Worm (Caenorhabditis elegans) whole organism, young adult: ENCODE data around the gene hmg-1.1.

Source experiments
- B0035.1 ChIP-seq: sonication (generic microtip); optimal IDR thresholded peaks from 2 replicates; lab custom pipeline; 2016; ENCODE audit warnings: missing genetic modification characterization, mild to moderate bottlenecking, missing compliant biosample characterization, missing genotype, missing genetic modification reagents
- B0336.3 ChIP-seq: fragments of 200-800 bp; sonication (Bioruptor generic); IDR thresholded peaks from 2 replicates; pipeline ENCODE4 v1.3.6; 2022; ENCODE audit warnings: missing genetic modification characterization, missing compliant biosample characterization
- C06A6.2 ChIP-seq: fragments of 200-800 bp; sonication (Bioruptor generic); conservative IDR thresholded peaks from 2 replicates; pipeline ENCODE4 v1.3.6; 2022; ENCODE audit warnings: missing genetic modification characterization, missing compliant biosample characterization
- D2030.7 ChIP-seq: fragments of 200-800 bp; sonication (Bioruptor generic); IDR thresholded peaks from 2 replicates; pipeline ENCODE4 v1.3.6; 2022; ENCODE audit warnings: missing genetic modification reagents, missing genetic modification characterization, missing compliant biosample characterization
- F49E8.2 ChIP-seq: sonication (generic microtip); optimal IDR thresholded peaks from 3 replicates; lab custom pipeline; 2017; ENCODE audit warnings: missing genetic modification characterization, mild to moderate bottlenecking, missing compliant biosample characterization, antibody characterized with exemption, moderate library complexity; ENCODE audit not compliant: insufficient read depth
- F57A8.1 ChIP-seq: fragments of 200-800 bp; sonication (Bioruptor generic); optimal IDR thresholded peaks from 2 replicates; lab custom pipeline; 2018; ENCODE audit warnings: mild to moderate bottlenecking, missing genetic modification characterization, moderate library complexity, missing compliant biosample characterization
- K12H6.12 ChIP-seq: fragments of 200-800 bp; sonication (Bioruptor generic); optimal IDR thresholded peaks from 2 replicates; lab custom pipeline; 2018; ENCODE audit warnings: mild to moderate bottlenecking, missing genetic modification characterization, missing compliant biosample characterization
- T07F8.4 ChIP-seq: sonication (generic microtip); optimal IDR thresholded peaks from 2 replicates; lab custom pipeline; 2016; ENCODE audit warnings: mild to moderate bottlenecking, missing genetic modification characterization, moderate library complexity, missing compliant biosample characterization
- athp-1 ChIP-seq: sonication (generic microtip); optimal IDR thresholded peaks from 2 replicates; lab custom pipeline; 2017; ENCODE audit warnings: mild to moderate bottlenecking, missing genetic modification characterization, missing compliant biosample characterization
- attf-6 ChIP-seq: fragments of 200-800 bp; sonication (Bioruptor generic); IDR thresholded peaks from 2 replicates; pipeline ENCODE4 v1.3.6; 2022; ENCODE audit warnings: missing genetic modification reagents, missing genetic modification characterization, missing compliant biosample characterization
- bed-1 ChIP-seq: fragments of 200-800 bp; sonication (Bioruptor generic); IDR thresholded peaks from 2 replicates; pipeline ENCODE4 v1.3.6; 2022; ENCODE audit warnings: missing genetic modification reagents, missing genetic modification characterization, missing compliant biosample characterization
- bed-2 ChIP-seq: fragments of 200-800 bp; sonication (Bioruptor generic); IDR thresholded peaks from 2 replicates; pipeline ENCODE4 v1.3.6; 2022; ENCODE audit warnings: missing genetic modification reagents, missing genetic modification characterization, missing compliant biosample characterization
- cebp-1 ChIP-seq, 2 experiments: fragments of 200-800 bp in 1 of 2; sonication (Bioruptor generic) in 1 of 2; sonication (generic microtip) in 1 of 2; IDR thresholded peaks in 1 of 2; optimal IDR thresholded peaks in 1 of 2; 2 replicates each; pipeline versions ENCODE4 v1.3.6 to Lab custom; 2017 to 2022; ENCODE audit warnings: missing compliant biosample characterization in 2 of 2, missing genetic modification characterization in 2 of 2, mild to moderate bottlenecking in 1 of 2, missing genetic modification reagents in 1 of 2, moderate library complexity in 1 of 2
- cebp-2 ChIP-seq: fragments of 200-800 bp; sonication (Bioruptor generic); IDR thresholded peaks from 2 replicates; pipeline ENCODE4 v1.3.6; 2022; ENCODE audit warnings: missing genetic modification characterization, missing compliant biosample characterization
- ceh-27 ChIP-seq: fragments of 200-800 bp; sonication (Bioruptor generic); optimal IDR thresholded peaks from 2 replicates; lab custom pipeline; 2018; ENCODE audit warnings: mild to moderate bottlenecking, missing genetic modification characterization, moderate library complexity, missing compliant biosample characterization
- ceh-58 ChIP-seq: fragments of 200-800 bp; sonication (Bioruptor generic); IDR thresholded peaks from 2 replicates; pipeline ENCODE4 v1.3.6; 2022; ENCODE audit warnings: missing genetic modification characterization, missing compliant biosample characterization
- chd-7 ChIP-seq: sonication (generic microtip); optimal IDR thresholded peaks from 2 replicates; lab custom pipeline; 2016; ENCODE audit warnings: mild to moderate bottlenecking, missing genetic modification characterization, moderate library complexity, missing compliant biosample characterization
- dox-1 ChIP-seq: fragments of 200-800 bp; sonication (Bioruptor generic); IDR thresholded peaks from 2 replicates; pipeline ENCODE4 v1.3.6; 2022; ENCODE audit warnings: missing genetic modification reagents, missing genetic modification characterization, missing compliant biosample characterization
- efl-1 ChIP-seq: fragments of 150-350 bp; optimal IDR thresholded peaks from 2 replicates; lab custom pipeline; 2014; ENCODE audit warnings: missing biosample characterization, missing genetic modification reagents, missing genetic modification characterization
- egrh-3 ChIP-seq: fragments of 200-800 bp; sonication (Bioruptor generic); IDR thresholded peaks from 2 replicates; pipeline ENCODE4 v1.3.6; 2022; ENCODE audit warnings: missing genetic modification reagents, missing genetic modification characterization, missing compliant biosample characterization
- hmg-20 ChIP-seq: fragments of 200-800 bp; sonication (Bioruptor generic); IDR thresholded peaks from 2 replicates; pipeline ENCODE4 v1.3.6; 2022; ENCODE audit warnings: missing genetic modification reagents, missing genetic modification characterization, missing compliant biosample characterization
- hrde-1 ChIP-seq: sonication (generic microtip); optimal IDR thresholded peaks from 2 replicates; lab custom pipeline; 2016; ENCODE audit warnings: missing genetic modification characterization, mild to moderate bottlenecking, missing compliant biosample characterization, moderate library complexity, missing genotype, missing genetic modification reagents, borderline replicate concordance
- hsf-1 ChIP-seq: fragments of 200-800 bp; sonication (Bioruptor generic); IDR thresholded peaks from 2 replicates; pipeline ENCODE4 v1.3.6; 2022; ENCODE audit warnings: missing genetic modification reagents, missing genetic modification characterization, missing compliant biosample characterization
- lin-54 ChIP-seq: fragments of 200-800 bp; sonication (Bioruptor generic); optimal IDR thresholded peaks from 2 replicates; lab custom pipeline; 2018; ENCODE audit warnings: mild to moderate bottlenecking, missing genetic modification characterization, missing compliant biosample characterization
- lsl-1 ChIP-seq: fragments of 200-800 bp; sonication (Bioruptor generic); optimal IDR thresholded peaks from 2 replicates; lab custom pipeline; 2018; ENCODE audit warnings: mild to moderate bottlenecking, missing genetic modification characterization, moderate library complexity, missing compliant biosample characterization
- lsy-27 ChIP-seq: sonication (generic microtip); optimal IDR thresholded peaks from 2 replicates; lab custom pipeline; 2017; ENCODE audit warnings: missing genetic modification characterization, mild to moderate bottlenecking, missing compliant biosample characterization, antibody characterized with exemption, missing genotype, borderline replicate concordance; ENCODE audit not compliant: insufficient read depth
- madf-10 ChIP-seq: sonication (generic microtip); optimal IDR thresholded peaks from 2 replicates; lab custom pipeline; 2016; ENCODE audit warnings: mild to moderate bottlenecking, missing genetic modification characterization, missing compliant biosample characterization
- madf-3 ChIP-seq: fragments of 200-800 bp; sonication (Bioruptor generic); IDR thresholded peaks from 2 replicates; pipeline ENCODE4 v1.3.6; 2022; ENCODE audit warnings: missing genetic modification reagents, missing genetic modification characterization, missing compliant biosample characterization
- madf-6 ChIP-seq: fragments of 200-800 bp; sonication (Bioruptor generic); IDR thresholded peaks from 2 replicates; pipeline ENCODE4 v1.3.6; 2022; ENCODE audit warnings: missing genetic modification reagents, missing genetic modification characterization, missing compliant biosample characterization
- mcd-1 ChIP-seq: fragments of 200-800 bp; sonication (Bioruptor generic); IDR thresholded peaks from 2 replicates; pipeline ENCODE4 v1.3.6; 2022; ENCODE audit warnings: missing genetic modification reagents, missing genetic modification characterization, missing compliant biosample characterization
- mes-4 ChIP-seq: sonication (generic microtip); optimal IDR thresholded peaks from 2 replicates; lab custom pipeline; 2016; ENCODE audit warnings: missing genotype, missing genetic modification characterization, missing compliant biosample characterization
- nfyb-1 ChIP-seq: fragments of 200-800 bp; sonication (Bioruptor generic); IDR thresholded peaks from 2 replicates; pipeline ENCODE4 v1.3.6; 2022; ENCODE audit warnings: missing genetic modification reagents, missing genetic modification characterization, missing compliant biosample characterization
- nhr-120 ChIP-seq: fragments of 200-800 bp; sonication (Bioruptor generic); IDR thresholded peaks from 2 replicates; pipeline ENCODE4 v1.3.6; 2022; ENCODE audit warnings: missing genetic modification characterization, missing compliant biosample characterization
- nhr-179 ChIP-seq: sonication (generic microtip); optimal IDR thresholded peaks from 2 replicates; lab custom pipeline; 2016; ENCODE audit warnings: mild to moderate bottlenecking, missing genetic modification characterization, missing compliant biosample characterization
- nhr-80 ChIP-seq: sonication (generic microtip); optimal IDR thresholded peaks from 2 replicates; lab custom pipeline; 2016; ENCODE audit warnings: missing genetic modification characterization, missing compliant biosample characterization
- pbrm-1 ChIP-seq: fragments of 200-800 bp; sonication (Bioruptor generic); IDR thresholded peaks from 2 replicates; pipeline ENCODE4 v1.3.6; 2022; ENCODE audit warnings: missing genetic modification reagents, missing genetic modification characterization, missing compliant biosample characterization
- snpc-1.3 ChIP-seq: sonication (generic microtip); optimal IDR thresholded peaks from 2 replicates; lab custom pipeline; 2017; ENCODE audit warnings: missing genetic modification characterization, mild to moderate bottlenecking, missing compliant biosample characterization, antibody characterized with exemption, moderate library complexity, missing genotype, missing genetic modification reagents; ENCODE audit not compliant: insufficient read depth
- sptf-2 ChIP-seq: fragments of 200-800 bp; sonication (Bioruptor generic); optimal IDR thresholded peaks from 2 replicates; lab custom pipeline; 2018; ENCODE audit warnings: mild to moderate bottlenecking, missing genetic modification characterization, missing compliant biosample characterization
- tbp1 ChIP-seq: fragments of 200-800 bp; sonication (Bioruptor generic); optimal IDR thresholded peaks from 2 replicates; lab custom pipeline; 2018; ENCODE audit warnings: mild to moderate bottlenecking, missing genetic modification characterization, missing compliant biosample characterization
- tbx-9 ChIP-seq: sonication (generic microtip); optimal IDR thresholded peaks from 2 replicates; lab custom pipeline; 2016; ENCODE audit warnings: borderline replicate concordance, missing genetic modification characterization, inconsistent platforms, missing compliant biosample characterization
- tlf-1 ChIP-seq: fragments of 200-800 bp; sonication (Bioruptor generic); optimal IDR thresholded peaks from 2 replicates; lab custom pipeline; 2018; ENCODE audit warnings: mild to moderate bottlenecking, missing genetic modification characterization, missing compliant biosample characterization
- ztf-18 ChIP-seq: sonication (generic microtip); optimal IDR thresholded peaks from 2 replicates; lab custom pipeline; 2016; ENCODE audit warnings: missing genotype, mild to moderate bottlenecking, missing genetic modification characterization, missing compliant biosample characterization
- ztf-3 ChIP-seq: fragments of 200-800 bp; sonication (Bioruptor generic); optimal IDR thresholded peaks from 2 replicates; lab custom pipeline; 2018; ENCODE audit warnings: mild to moderate bottlenecking, missing genetic modification characterization, missing compliant biosample characterization

Gene hmg-1.1

ce11 chrII:14242259-14242658 lies 8.2 kb upstream of the hmg-1.1 start:
- no peak for TF ChIP-seq cebp-1 (GFP tag; IDR thresholded peaks at IDR 0.05; lab: Robert Waterston, UW)
- TF ChIP-seq cebp-1 (tag; optimal IDR thresholded peaks at IDR 0.05; lab: Kevin White, UChicago) = no peak
- no peak for TF ChIP-seq egrh-3 (GFP tag; lab: Robert Waterston, UW)
- no peak for TF ChIP-seq T07F8.4
- TF ChIP-seq dox-1 (GFP tag; lab: Robert Waterston, UW) = no peak
- no peak for TF ChIP-seq athp-1
- TF ChIP-seq bed-1 (GFP tag; lab: Robert Waterston, UW) = no peak
- TF ChIP-seq efl-1 = no peak
- TF ChIP-seq cebp-2 = no peak
- no peak for TF ChIP-seq madf-6 (GFP tag; lab: Robert Waterston, UW)
- no peak for TF ChIP-seq madf-10
- no peak for TF ChIP-seq C06A6.2 (GFP tag; lab: Robert Waterston, UW)

ce11 chrII:14243503-14243902 lies 7.0 kb upstream of the hmg-1.1 start, which contains the start of gene jmjd-2:
TSS of gene jmjd-2 (minus strand) at chrII:14243603.
- no peak for TF ChIP-seq efl-1
- no peak for TF ChIP-seq nhr-80 (tag; lab: Kevin White, UChicago)
- TF ChIP-seq B0336.3 (GFP tag; lab: Robert Waterston, UW) = no peak
- TF ChIP-seq bed-2 (GFP tag; lab: Robert Waterston, UW) = no peak
- TF ChIP-seq hsf-1 (GFP tag; lab: Robert Waterston, UW) = no peak
- TF ChIP-seq ztf-18 (tag; lab: Kevin White, UChicago) = no peak
- TF ChIP-seq chd-7 = no peak
- TF ChIP-seq nhr-120 (GFP tag; lab: Robert Waterston, UW) = no peak
- TF ChIP-seq pbrm-1 (GFP tag; lab: Robert Waterston, UW) = no peak
- no peak for TF ChIP-seq F57A8.1 (GFP tag; lab: Kevin White, UChicago)
- TF ChIP-seq ceh-58 (GFP tag; lab: Robert Waterston, UW) = no peak
- no peak for TF ChIP-seq tlf-1
- no peak for TF ChIP-seq nhr-179
- TF ChIP-seq nfyb-1 (GFP tag; lab: Robert Waterston, UW) = no peak
- TF ChIP-seq, all 124 proteins: peak for 0

- peak; percentile 38 for TF ChIP-seq hrde-1 (tag; lab: Kevin White, UChicago)
- peak; percentile 28 for TF ChIP-seq nhr-80 (tag; lab: Kevin White, UChicago)
- TF ChIP-seq tlf-1 = peak; percentile 73
- TF ChIP-seq lsl-1 (GFP tag; lab: Kevin White, UChicago) = peak; percentile 100
- TF ChIP-seq sptf-2 (GFP tag; lab: Kevin White, UChicago) = no peak
- peak; percentile 99 for TF ChIP-seq madf-6 (GFP tag; lab: Robert Waterston, UW)
- no peak for TF ChIP-seq ceh-58 (GFP tag; lab: Robert Waterston, UW)
- TF ChIP-seq lsy-27 = no peak
- TF ChIP-seq mes-4 (tag; lab: Kevin White, UChicago) = no peak
- TF ChIP-seq pbrm-1 (GFP tag; lab: Robert Waterston, UW) = peak; percentile 70
- peak; percentile 15 for TF ChIP-seq K12H6.12 (tag; lab: Kevin White, UChicago)
- peak; percentile 65 for TF ChIP-seq F49E8.2 (tag; lab: Kevin White, UChicago)
- no peak for TF ChIP-seq cebp-1 (GFP tag; IDR thresholded peaks at IDR 0.05; lab: Robert Waterston, UW)
- peak; percentile 44 for TF ChIP-seq cebp-1 (tag; optimal IDR thresholded peaks at IDR 0.05; lab: Kevin White, UChicago)
- TF ChIP-seq B0035.1 = no peak
- no peak for TF ChIP-seq ztf-3 (GFP tag; lab: Kevin White, UChicago)
- TF ChIP-seq madf-3 = 0 out of 2 replicates have a peak, but pooled peaks have one; percentile 73
- TF ChIP-seq tbp1 = peak; percentile 53
- 0 out of 2 replicates have a peak, but pooled peaks have one; percentile 7 for TF ChIP-seq hmg-20 (GFP tag; lab: Robert Waterston, UW)
- no peak for TF ChIP-seq tbx-9 (tag; lab: Kevin White, UChicago)
- peak; percentile 73 for TF ChIP-seq mcd-1
- TF ChIP-seq snpc-1.3 (tag; lab: Kevin White, UChicago) = peak; percentile 86
- peak; percentile 95 for TF ChIP-seq lin-54 (GFP tag; lab: Kevin White, UChicago)
- TF ChIP-seq attf-6 (GFP tag; lab: Robert Waterston, UW) = peak; percentile 75
- TF ChIP-seq D2030.7 (GFP tag; lab: Robert Waterston, UW) = peak; percentile 94
- TF ChIP-seq ceh-27 (GFP tag; lab: Kevin White, UChicago) = no peak
These were observed 5.8 kb upstream of the hmg-1.1 start for ce11 chrII:14244457-14245254.
